Worm (Caenorhabditis elegans): ENCODE measurements around the gene F17E5.2.

Gene F17E5.2

ce11 chrX:12415832-12416231 lies 21.8 kb downstream of the F17E5.2 start:
- TF ChIP-seq crh-2 (tag; optimal IDR thresholded peaks at IDR 0.05) (no peak), ama-1 (optimal IDR thresholded peaks at IDR 0.05) (no peak), ztf-11 (tag; optimal IDR thresholded peaks at IDR 0.05) (no peak), lin-13 (GFP tag; optimal IDR thresholded peaks at IDR 0.05) (no peak), nhr-129 (tag; optimal IDR thresholded peaks at IDR 0.05) (no peak), ztf-1 (GFP tag; conservative IDR thresholded peaks at IDR 0.05) (no peak), nhr-21 (tag; optimal IDR thresholded peaks at IDR 0.05) (no peak), lin-39 (tag; optimal IDR thresholded peaks at IDR 0.05) (no peak), nhr-11 (tag; optimal IDR thresholded peaks at IDR 0.05) (no peak), unc-55 (GFP tag; optimal IDR thresholded peaks at IDR 0.05) (no peak), nhr-25 (tag; optimal IDR thresholded peaks at IDR 0.05) (no peak)

ce11 chrX:12422580-12422979 lies 28.5 kb downstream of the F17E5.2 start:
- no peak for TF ChIP-seq unc-62 (GFP tag; optimal IDR thresholded peaks at IDR 0.05)
- TF ChIP-seq nhr-25 (tag; optimal IDR thresholded peaks at IDR 0.05) = peak; percentile 65
- peak; percentile 64 for TF ChIP-seq nhr-21 (tag; optimal IDR thresholded peaks at IDR 0.05)
- peak; percentile 71 for TF ChIP-seq sma-9 (GFP tag; optimal IDR thresholded peaks at IDR 0.05)
- TF ChIP-seq sma-9 (tag; optimal IDR thresholded peaks at IDR 0.05) = no peak
- TF ChIP-seq crh-2 (tag; optimal IDR thresholded peaks at IDR 0.05) = peak; percentile 16
- peak; percentile 26 for TF ChIP-seq sma-3 (GFP tag; optimal IDR thresholded peaks at IDR 0.05)
- TF ChIP-seq nhr-12 (tag; optimal IDR thresholded peaks at IDR 0.05) = no peak

- TF ChIP-seq sma-3 (GFP tag; optimal IDR thresholded peaks at IDR 0.05) (peak; percentile 88), unc-62 (GFP tag; optimal IDR thresholded peaks at IDR 0.05) (no peak), nhr-21 (tag; optimal IDR thresholded peaks at IDR 0.05) (peak; percentile 91), fos-1 (tag; optimal IDR thresholded peaks at IDR 0.05) (peak; percentile 13), blmp-1 (tag; optimal IDR thresholded peaks at IDR 0.05; ENCODE audit: insufficient read depth) (peak; percentile 14), nhr-237 (tag; optimal IDR thresholded peaks at IDR 0.05) (no peak), crh-2 (tag; optimal IDR thresholded peaks at IDR 0.05) (peak; percentile 19), nhr-25 (tag; optimal IDR thresholded peaks at IDR 0.05) (peak; percentile 74), ztf-1 (GFP tag; conservative IDR thresholded peaks at IDR 0.05) (no peak), elt-3 (tag; optimal IDR thresholded peaks at IDR 0.05) (no peak), dmd-4 (tag; optimal IDR thresholded peaks at IDR 0.05) (no peak), mdl-1 (tag; optimal IDR thresholded peaks at IDR 0.05) (peak in 1 of 2 experiments; percentile 24), sma-9 (GFP tag; optimal IDR thresholded peaks at IDR 0.05) (peak; percentile 87), sma-9 (tag; optimal IDR thresholded peaks at IDR 0.05) (no peak), peb-1 (tag; optimal IDR thresholded peaks at IDR 0.05) (no peak), ceh-16 (tag; optimal IDR thresholded peaks at IDR 0.05) (no peak), ceh-82 (tag; optimal IDR thresholded peaks at IDR 0.05) (no peak), snpc-4 (tag; optimal IDR thresholded peaks at IDR 0.05) (no peak), nhr-11 (tag; optimal IDR thresholded peaks at IDR 0.05) (no peak), egl-27 (tag; optimal IDR thresholded peaks at IDR 0.05) (peak; percentile 63), mbf-1 (tag; optimal IDR thresholded peaks at IDR 0.05) (no peak), zag-1 (tag; optimal IDR thresholded peaks at IDR 0.05) (no peak), ama-1 (optimal IDR thresholded peaks at IDR 0.05) (no peak)
These were observed 31.4 kb downstream of the F17E5.2 start, which contains the start of gene T24D3.2 for ce11 chrX:12425427-12425826. Gene T24D3.2, plus strand, starts transcription at chrX:12425730.

- no peak for TF ChIP-seq gmeb-1 (tag; optimal IDR thresholded peaks at IDR 0.05)
- no peak for TF ChIP-seq unc-55 (GFP tag; optimal IDR thresholded peaks at IDR 0.05)
- TF ChIP-seq nhr-129 (tag; optimal IDR thresholded peaks at IDR 0.05) = no peak
- no peak for TF ChIP-seq blmp-1 (tag; optimal IDR thresholded peaks at IDR 0.05; ENCODE audit: insufficient read depth)
- no peak for TF ChIP-seq egl-27 (tag; optimal IDR thresholded peaks at IDR 0.05)
- TF ChIP-seq nhr-25 (tag; optimal IDR thresholded peaks at IDR 0.05) = no peak
- TF ChIP-seq lsy-2 (tag; optimal IDR thresholded peaks at IDR 0.05) = no peak
- TF ChIP-seq lin-11 (tag; optimal IDR thresholded peaks at IDR 0.05) = no peak
- TF ChIP-seq nhr-237 (tag; optimal IDR thresholded peaks at IDR 0.05) = no peak
- TF ChIP-seq lin-39 (tag; optimal IDR thresholded peaks at IDR 0.05) = no peak
These were observed 36.3 kb downstream of the F17E5.2 start, which contains the start of gene med-1 for ce11 chrX:12430309-12430708. Gene med-1, plus strand, starts transcription at chrX:12430609.

ce11 chrX:12434086-12434485 lies 40.0 kb downstream of the F17E5.2 start, which contains the start of gene tsct-1:
Gene tsct-1, plus strand, starts transcription at chrX:12434097.
- TF ChIP-seq blmp-1 (tag; optimal IDR thresholded peaks at IDR 0.05; ENCODE audit: insufficient read depth) = no peak
- peak; percentile 1 for TF ChIP-seq nhr-129 (tag; optimal IDR thresholded peaks at IDR 0.05)
- TF ChIP-seq snpc-4 (tag; optimal IDR thresholded peaks at IDR 0.05) = no peak
- no peak for TF ChIP-seq ztf-1 (GFP tag; conservative IDR thresholded peaks at IDR 0.05)
- no peak for TF ChIP-seq zag-1 (tag; optimal IDR thresholded peaks at IDR 0.05)
- TF ChIP-seq lin-11 (tag; optimal IDR thresholded peaks at IDR 0.05) = no peak
- no peak for TF ChIP-seq nhr-10 (tag; optimal IDR thresholded peaks at IDR 0.05)
